Fruit fly (Drosophila melanogaster): ENCODE data around the gene CG7600.

- TF ChIP-seq CTCF (optimal IDR thresholded peaks at IDR 0.05) (no peak), CG8478 (optimal IDR thresholded peaks at IDR 0.05) (no peak)
Observed at dm6 chr3L:11227708-11228107, 17.1 kb downstream of the CG7600 start.
